Worm (Caenorhabditis elegans): ENCODE results near the gene Y73F4A.1.

Gene Y73F4A.1

ce11 chrIV:9021245-9021779, 23.8 kb downstream of the Y73F4A.1 start (continued):
- TF ChIP-seq lin-14 (GFP tag; optimal IDR thresholded peaks at IDR 0.05): no peak
- no peak for TF ChIP-seq efl-3 (GFP tag; optimal IDR thresholded peaks at IDR 0.05)
- TF ChIP-seq lin-35 (GFP tag; optimal IDR thresholded peaks at IDR 0.05): peak in 1 of 2 experiments; percentile 3
- peak; percentile 66 for TF ChIP-seq nhr-85 (tag)
- TF ChIP-seq mep-1 (tag; optimal IDR thresholded peaks at IDR 0.05): peak; percentile 61
- no peak for TF ChIP-seq nhr-11 (tag; optimal IDR thresholded peaks at IDR 0.05)
- peak in 2 of 3 experiments; percentile 16 to 49 for TF ChIP-seq dpl-1 (GFP tag; optimal IDR thresholded peaks at IDR 0.05)
- TF ChIP-seq lin-13 (GFP tag; optimal IDR thresholded peaks at IDR 0.05): no peak
- no peak for TF ChIP-seq tbx-2 (tag; optimal IDR thresholded peaks at IDR 0.05)
- TF ChIP-seq fkh-4 (tag; optimal IDR thresholded peaks at IDR 0.05; ENCODE audit: borderline replicate concordance): no peak
- TF ChIP-seq pqm-1 (tag; optimal IDR thresholded peaks at IDR 0.05): no peak
- TF ChIP-seq sptf-1 (tag; optimal IDR thresholded peaks at IDR 0.05): no peak
- TF ChIP-seq efl-1 (optimal IDR thresholded peaks at IDR 0.05): peak; percentile 40 to 51
- peak; percentile 44 to 58 for TF ChIP-seq efl-1 (GFP tag; optimal IDR thresholded peaks at IDR 0.05 in 1 of 2)
- TF ChIP-seq nhr-28 (tag; optimal IDR thresholded peaks at IDR 0.05): no peak
- TF ChIP-seq C04F5.9 (tag; optimal IDR thresholded peaks at IDR 0.05): no peak
- no peak for TF ChIP-seq ceh-88 (GFP tag; IDR thresholded peaks at IDR 0.05)
- no peak for TF ChIP-seq vab-15 (tag; optimal IDR thresholded peaks at IDR 0.05)
- TF ChIP-seq tlp-1 (tag; optimal IDR thresholded peaks at IDR 0.05): no peak
- TF ChIP-seq ceh-82 (tag; optimal IDR thresholded peaks at IDR 0.05): no peak
- TF ChIP-seq sup-37 (GFP tag; optimal IDR thresholded peaks at IDR 0.05): no peak
- no peak for TF ChIP-seq isw-1 (GFP tag; IDR thresholded peaks at IDR 0.05)
- TF ChIP-seq hpl-2 (GFP tag; optimal IDR thresholded peaks at IDR 0.05): no peak
- no peak for TF ChIP-seq grh-1 (GFP tag; IDR thresholded peaks at IDR 0.05)
- no peak for TF ChIP-seq elt-2 (tag; optimal IDR thresholded peaks at IDR 0.05)
- no peak for TF ChIP-seq nhr-76 (tag; optimal IDR thresholded peaks at IDR 0.05)
- peak; percentile 24 for TF ChIP-seq rnt-1 (tag; optimal IDR thresholded peaks at IDR 0.05)
- TF ChIP-seq nhr-12 (tag; optimal IDR thresholded peaks at IDR 0.05): no peak
- TF ChIP-seq fkh-10 (GFP tag; optimal IDR thresholded peaks at IDR 0.05): no peak
- TF ChIP-seq blmp-1 (tag; optimal IDR thresholded peaks at IDR 0.05): no peak
- TF ChIP-seq nhr-71 (tag; optimal IDR thresholded peaks at IDR 0.05): no peak
- no peak for TF ChIP-seq jun-1 (tag; optimal IDR thresholded peaks at IDR 0.05)
- TF ChIP-seq nhr-84 (tag; optimal IDR thresholded peaks at IDR 0.05): no peak
- no peak for TF ChIP-seq nhr-20 (tag; optimal IDR thresholded peaks at IDR 0.05)

ce11 chrIV:9020840-9021239, 24.3 kb downstream of the Y73F4A.1 start, which contains the start of gene C53D6.4:
C53D6.4 (minus strand) TSS chrIV:9020940.
- TF ChIP-seq nhr-90 (tag; optimal IDR thresholded peaks at IDR 0.05; ENCODE audit: poor library complexity) (no peak), skn-1 (tag; optimal IDR thresholded peaks at IDR 0.05) (no peak), aha-1 (tag; optimal IDR thresholded peaks at IDR 0.05) (no peak)

- TF ChIP-seq nhr-77 (tag; optimal IDR thresholded peaks at IDR 0.05) (no peak), irx-1 (tag; optimal IDR thresholded peaks at IDR 0.05) (no peak), tbx-2 (tag; optimal IDR thresholded peaks at IDR 0.05) (no peak), C34B4.2 (tag; optimal IDR thresholded peaks at IDR 0.05) (no peak), snu-23 (GFP tag; optimal IDR thresholded peaks at IDR 0.05) (no peak), nhr-19 (GFP tag; conservative IDR thresholded peaks at IDR 0.05) (no peak), lin-13 (GFP tag; optimal IDR thresholded peaks at IDR 0.05) (no peak)
Measured at ce11 chrIV:9016477-9016876, 28.7 kb downstream of the Y73F4A.1 start, which contains the start of gene acc-2. acc-2 (plus strand) TSS chrIV:9016777.

Data from whole organism, L1 larva.